Worm (Caenorhabditis elegans) whole organism, mixed stage, embryonic: ENCODE results near the gene igeg-2.
A peak's percentile ranks its signal among the peaks of the same experiment; 100 is the strongest.

Experiments used
- M03D4.4 ChIP-seq: sonication (generic microtip); optimal IDR thresholded peaks from 2 replicates; lab custom pipeline; 2017; ENCODE audit warnings: mild to moderate bottlenecking, missing genetic modification characterization, missing compliant biosample characterization
- bed-3 ChIP-seq: fragments of 200-800 bp; sonication (Bioruptor generic); optimal IDR thresholded peaks from 3 replicates; lab custom pipeline; 2018; ENCODE audit warnings: mild to moderate bottlenecking, missing genetic modification characterization, moderate library complexity, missing compliant biosample characterization
- blmp-1 ChIP-seq: fragments of 150-350 bp; optimal IDR thresholded peaks from 2 replicates; lab custom pipeline; 2014; ENCODE audit warnings: missing biosample characterization, missing genetic modification characterization
- ceh-39 ChIP-seq: fragments of 150-350 bp; optimal IDR thresholded peaks from 2 replicates; lab custom pipeline; 2014; ENCODE audit warnings: missing biosample characterization, missing genetic modification characterization
- ceh-43 ChIP-seq: fragments of 200-800 bp; sonication (Bioruptor generic); optimal IDR thresholded peaks from 2 replicates; lab custom pipeline; 2018; ENCODE audit warnings: mild to moderate bottlenecking, missing genetic modification characterization, moderate library complexity, missing compliant biosample characterization
- ceh-83 ChIP-seq: fragments of 200-800 bp; sonication (Bioruptor generic); optimal IDR thresholded peaks from 2 replicates; lab custom pipeline; 2018; ENCODE audit warnings: mild to moderate bottlenecking, missing genetic modification characterization, missing compliant biosample characterization
- cnd-1 ChIP-seq: fragments of 200-800 bp; sonication (Bioruptor generic); optimal IDR thresholded peaks from 2 replicates; lab custom pipeline; 2018; ENCODE audit warnings: mild to moderate bottlenecking, missing genetic modification characterization, missing compliant biosample characterization
- drap-1 ChIP-seq: fragments of 200-800 bp; sonication (Bioruptor generic); optimal IDR thresholded peaks from 3 replicates; lab custom pipeline; 2018; ENCODE audit warnings: mild to moderate bottlenecking, missing genetic modification characterization, missing compliant biosample characterization
- elt-1 ChIP-seq: sonication (generic microtip); optimal IDR thresholded peaks from 2 replicates; lab custom pipeline; 2017; ENCODE audit warnings: missing genetic modification characterization, mild to moderate bottlenecking, missing compliant biosample characterization, antibody characterized with exemption, moderate library complexity, borderline replicate concordance; ENCODE audit not compliant: insufficient read depth
- elt-3 ChIP-seq: fragments of 150-350 bp; optimal IDR thresholded peaks from 2 replicates; lab custom pipeline; 2014; ENCODE audit warnings: missing biosample characterization, missing genetic modification characterization
- flh-1 ChIP-seq: fragments of 200-800 bp; sonication (Bioruptor generic); optimal IDR thresholded peaks from 2 replicates; lab custom pipeline; 2018; ENCODE audit warnings: mild to moderate bottlenecking, missing genetic modification characterization, moderate library complexity, missing compliant biosample characterization
- ham-2 ChIP-seq: fragments of 200-800 bp; sonication (Bioruptor generic); optimal IDR thresholded peaks from 2 replicates; lab custom pipeline; 2018; ENCODE audit warnings: mild to moderate bottlenecking, missing genetic modification characterization, missing compliant biosample characterization
- hlh-1 ChIP-seq: fragments of 150-350 bp; optimal IDR thresholded peaks from 2 replicates; lab custom pipeline; 2014; ENCODE audit warnings: missing biosample characterization, missing genetic modification reagents, missing genetic modification characterization
- lin-13 ChIP-seq: fragments of 150-350 bp; optimal IDR thresholded peaks from 2 replicates; lab custom pipeline; 2014; ENCODE audit warnings: missing biosample characterization, missing genetic modification characterization
- lin-32 ChIP-seq: fragments of 200-800 bp; sonication (Bioruptor generic); optimal IDR thresholded peaks from 2 replicates; lab custom pipeline; 2018; ENCODE audit warnings: mild to moderate bottlenecking, missing genetic modification characterization, missing compliant biosample characterization
- lsy-2 ChIP-seq: fragments of 150-350 bp; optimal IDR thresholded peaks from 2 replicates; lab custom pipeline; 2014; ENCODE audit warnings: missing biosample characterization, missing genetic modification characterization
- mab-5 ChIP-seq: fragments of 150-350 bp; optimal IDR thresholded peaks from 2 replicates; lab custom pipeline; 2014; ENCODE audit warnings: missing biosample characterization, missing genetic modification characterization
- mep-1 ChIP-seq: fragments of 150-350 bp; optimal IDR thresholded peaks from 2 replicates; lab custom pipeline; 2017; ENCODE audit warnings: missing biosample characterization, missing genetic modification reagents, missing genetic modification characterization, inconsistent platforms
- mls-2 ChIP-seq: sonication (generic microtip); optimal IDR thresholded peaks from 2 replicates; lab custom pipeline; 2016; ENCODE audit warnings: mild to moderate bottlenecking, missing genetic modification characterization, moderate library complexity, missing compliant biosample characterization
- nhr-12 ChIP-seq: fragments of 150-350 bp; optimal IDR thresholded peaks from 2 replicates; lab custom pipeline; 2014; ENCODE audit warnings: missing biosample characterization, missing genetic modification characterization
- nhr-2 ChIP-seq: fragments of 150-350 bp; optimal IDR thresholded peaks from 2 replicates; lab custom pipeline; 2014; ENCODE audit warnings: missing biosample characterization, missing genetic modification characterization
- nhr-237 ChIP-seq: fragments of 150-350 bp; optimal IDR thresholded peaks from 2 replicates; lab custom pipeline; 2014; ENCODE audit warnings: missing biosample characterization, missing genetic modification characterization
- nhr-28 ChIP-seq: fragments of 150-350 bp; optimal IDR thresholded peaks from 2 replicates; lab custom pipeline; 2014; ENCODE audit warnings: missing biosample characterization, missing genetic modification characterization
- nhr-76 ChIP-seq: sonication (generic microtip); optimal IDR thresholded peaks from 2 replicates; lab custom pipeline; 2017; ENCODE audit warnings: missing biosample characterization, missing genetic modification characterization
- pha-4 ChIP-seq: fragments of 150-350 bp; optimal IDR thresholded peaks from 2 replicates; lab custom pipeline; 2018; ENCODE audit warnings: missing biosample characterization, missing genetic modification reagents, missing genetic modification characterization
- snpc-4 ChIP-seq: fragments of 150-350 bp; optimal IDR thresholded peaks from 2 replicates; lab custom pipeline; 2014; ENCODE audit warnings: missing biosample characterization, missing genetic modification characterization
- sptf-1 ChIP-seq: sonication (generic microtip); optimal IDR thresholded peaks from 2 replicates; lab custom pipeline; 2017; ENCODE audit warnings: mild to moderate bottlenecking, missing genetic modification characterization, moderate library complexity, missing compliant biosample characterization
- tbx-8 ChIP-seq: fragments of 200-800 bp; sonication (Bioruptor generic); optimal IDR thresholded peaks from 2 replicates; lab custom pipeline; 2018; ENCODE audit warnings: mild to moderate bottlenecking, missing genetic modification characterization, moderate library complexity, missing compliant biosample characterization
- unc-120 ChIP-seq: sonication (generic microtip); optimal IDR thresholded peaks from 2 replicates; lab custom pipeline; 2017; ENCODE audit warnings: missing genetic modification characterization, missing compliant biosample characterization; ENCODE audit not compliant: poor library complexity, severe bottlenecking
- unc-39 ChIP-seq: fragments of 150-350 bp; optimal IDR thresholded peaks from 2 replicates; lab custom pipeline; 2014; ENCODE audit warnings: missing biosample characterization, missing genetic modification characterization
- unc-62 ChIP-seq: fragments of 150-350 bp; optimal IDR thresholded peaks from 2 replicates; lab custom pipeline; 2014; ENCODE audit warnings: missing biosample characterization, missing genetic modification reagents, missing genetic modification characterization
- zip-8 ChIP-seq: fragments of 150-350 bp; optimal IDR thresholded peaks from 2 replicates; lab custom pipeline; 2014; ENCODE audit warnings: missing biosample characterization, missing genetic modification characterization
- ztf-11 ChIP-seq: fragments of 150-350 bp; optimal IDR thresholded peaks from 2 replicates; lab custom pipeline; 2014; ENCODE audit warnings: missing biosample characterization, missing genetic modification characterization

igeg-2 gene

ce11 chrX:11418667-11419066 is 27.8 kb downstream of the igeg-2 start, which contains the start of gene F46C3.2:
Gene F46C3.2, minus strand, starts transcription at chrX:11418767.
- no peak for TF ChIP-seq drap-1 (GFP tag; lab: Kevin White, UChicago)
- no peak for TF ChIP-seq lsy-2
- no peak for TF ChIP-seq mab-5 (tag; lab: Kevin White, UChicago)
- no peak for TF ChIP-seq nhr-28 (tag; lab: Kevin White, UChicago)

DNA sequence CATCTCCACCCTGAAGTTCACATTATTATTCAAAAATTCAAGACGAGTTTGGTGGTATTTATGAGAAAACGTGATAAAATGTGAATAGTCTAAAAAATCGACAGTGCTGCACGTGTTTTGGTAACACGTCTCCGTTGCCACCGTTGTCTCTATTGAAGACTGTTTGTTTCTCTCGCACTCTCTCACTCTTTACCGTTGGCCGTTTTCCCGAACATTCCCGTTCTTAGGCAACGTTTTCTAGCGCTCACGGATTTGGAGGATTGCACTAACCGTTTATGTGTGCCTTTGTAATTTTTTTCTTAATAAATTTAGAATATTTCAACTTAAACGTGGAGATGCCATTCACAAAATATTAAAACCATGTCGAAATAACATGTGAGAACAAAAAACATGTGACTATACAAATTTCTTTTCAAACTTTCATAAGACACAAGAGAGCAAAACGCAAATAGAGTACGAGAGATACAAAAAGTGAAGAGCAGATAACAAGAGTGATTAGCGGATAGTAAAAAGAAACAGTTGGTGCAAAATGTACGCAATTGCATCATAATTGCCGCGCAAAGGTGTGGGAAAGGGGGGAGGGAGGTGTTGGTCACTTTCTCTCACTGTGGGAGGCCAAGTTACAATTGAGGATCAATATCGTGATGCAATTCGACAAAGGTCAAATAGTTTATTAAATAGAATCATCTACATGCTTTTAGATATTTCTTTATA is 31.4 kb downstream of the igeg-2 start, which contains the start of gene pek-1:
Gene pek-1, minus strand, starts transcription at position 51 of the 714 bp plus-strand sequence.
- TF ChIP-seq nhr-28 (tag; lab: Kevin White, UChicago) = no peak
- no peak for TF ChIP-seq flh-1 (GFP tag; lab: Kevin White, UChicago)
- peak; percentile 14 for TF ChIP-seq nhr-12 (tag; lab: Kevin White, UChicago)
- no peak for TF ChIP-seq unc-62 (GFP tag; lab: Kevin White, UChicago)
- no peak for TF ChIP-seq lin-32 (GFP tag; lab: Kevin White, UChicago)
- no peak for TF ChIP-seq cnd-1
- no peak for TF ChIP-seq ceh-83 (GFP tag; lab: Kevin White, UChicago)
- TF ChIP-seq ztf-11 (tag; lab: Kevin White, UChicago) = no peak
- TF ChIP-seq lsy-2 = peak; percentile 20
- peak; percentile 34 for TF ChIP-seq mep-1 (tag; lab: Kevin White, UChicago)
- no peak for TF ChIP-seq drap-1 (GFP tag; lab: Kevin White, UChicago)
- TF ChIP-seq ceh-39 (tag; lab: Kevin White, UChicago) = peak; percentile 55
- no peak for TF ChIP-seq nhr-76
- TF ChIP-seq sptf-1 (tag; lab: Kevin White, UChicago) = no peak
- peak; percentile 0 for TF ChIP-seq unc-120
- TF ChIP-seq bed-3 (GFP tag; lab: Kevin White, UChicago) = no peak
- peak; percentile 28 for TF ChIP-seq nhr-237 (tag; lab: Kevin White, UChicago)
- no peak for TF ChIP-seq mab-5 (tag; lab: Kevin White, UChicago)
- TF ChIP-seq mls-2 (tag; lab: Kevin White, UChicago) = no peak
- TF ChIP-seq tbx-8 (GFP tag; lab: Kevin White, UChicago) = no peak
- peak; percentile 20 for TF ChIP-seq pha-4
- no peak for TF ChIP-seq snpc-4
- TF ChIP-seq nhr-2 (tag; lab: Kevin White, UChicago) = no peak
- no peak for TF ChIP-seq ceh-43 (GFP tag; lab: Kevin White, UChicago)
- TF ChIP-seq ham-2 = no peak
- TF ChIP-seq zip-8 (tag; lab: Kevin White, UChicago) = peak; percentile 50
- TF ChIP-seq elt-3 (tag; lab: Kevin White, UChicago) = peak; percentile 33
- TF ChIP-seq lin-13 (tag; lab: Kevin White, UChicago) = no peak
- no peak for TF ChIP-seq unc-39
- no peak for TF ChIP-seq elt-1 (tag; lab: Kevin White, UChicago)
- TF ChIP-seq hlh-1 (tag; lab: Kevin White, UChicago) = peak; percentile 76
- TF ChIP-seq blmp-1 (tag; lab: Kevin White, UChicago) = peak; percentile 1

ce11 chrX:11411675-11412074 is 34.8 kb downstream of the igeg-2 start:
- TF ChIP-seq M03D4.4 (tag; lab: Kevin White, UChicago) (no peak), nhr-76 (no peak), elt-3 (tag; lab: Kevin White, UChicago) (no peak), mab-5 (tag; lab: Kevin White, UChicago) (no peak), bed-3 (GFP tag; lab: Kevin White, UChicago) (no peak), ceh-43 (GFP tag; lab: Kevin White, UChicago) (no peak), nhr-12 (tag; lab: Kevin White, UChicago) (no peak), hlh-1 (tag; lab: Kevin White, UChicago) (no peak), sptf-1 (tag; lab: Kevin White, UChicago) (no peak)

ce11 chrX:11409457-11409856 is 37.0 kb downstream of the igeg-2 start:
- no peak for TF ChIP-seq cnd-1
- no peak for TF ChIP-seq bed-3 (GFP tag; lab: Kevin White, UChicago)
- no peak for TF ChIP-seq ceh-39 (tag; lab: Kevin White, UChicago)
- TF ChIP-seq ceh-83 (GFP tag; lab: Kevin White, UChicago) = no peak
